Worm (Caenorhabditis elegans): ENCODE data around the gene tyra-2.

The tyra-2 gene

DNA sequence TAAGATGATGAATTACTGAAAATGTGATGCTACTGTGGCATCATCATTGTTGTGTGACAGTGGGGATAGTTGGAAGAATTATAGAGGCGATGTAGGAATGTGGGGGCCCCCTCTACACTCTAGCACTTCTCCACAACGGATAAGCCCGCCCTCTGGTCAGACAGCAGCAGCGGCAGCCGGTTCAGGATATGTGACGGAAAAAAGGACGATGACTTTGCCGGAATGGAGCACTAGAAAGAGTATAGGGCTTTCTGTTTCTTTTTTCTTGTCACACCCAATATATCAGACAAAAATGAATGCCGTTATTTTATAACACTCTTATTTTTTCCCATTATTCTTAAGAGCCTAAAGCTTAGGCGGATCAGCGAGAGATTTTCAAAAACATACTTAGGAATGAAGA, at the start of gene tyra-2:
tyra-2 (minus strand) TSS at position 101 of the 400 bp plus-strand sequence.
- no peak for TF ChIP-seq unc-62 (GFP tag; optimal IDR thresholded peaks at IDR 0.05)

DNA sequence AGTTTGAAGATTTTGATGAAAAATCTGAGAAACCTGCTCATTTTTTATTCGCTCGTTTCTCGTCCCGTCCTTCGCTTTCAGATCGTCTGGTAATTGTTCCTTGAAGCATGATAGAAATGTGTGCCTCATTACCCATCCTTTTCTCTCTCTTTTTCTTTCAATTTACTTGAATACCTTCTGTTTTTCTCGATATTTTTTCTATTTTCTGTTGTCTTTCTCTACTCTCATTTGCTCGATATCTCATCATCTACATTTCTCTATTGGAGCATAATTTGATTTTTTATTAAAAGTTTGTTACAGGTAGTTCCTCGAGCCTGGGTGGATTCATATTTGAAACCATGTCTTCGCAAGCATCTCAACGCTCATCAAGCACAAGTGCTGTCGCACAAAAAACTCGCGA, 44.9 kb upstream of the tyra-2 start, which contains the start of gene ubc-17:
ubc-17 (plus strand) TSS at position 301 of the 400 bp plus-strand sequence.
- TF ChIP-seq unc-62 (GFP tag; optimal IDR thresholded peaks at IDR 0.05) = no peak

DNA sequence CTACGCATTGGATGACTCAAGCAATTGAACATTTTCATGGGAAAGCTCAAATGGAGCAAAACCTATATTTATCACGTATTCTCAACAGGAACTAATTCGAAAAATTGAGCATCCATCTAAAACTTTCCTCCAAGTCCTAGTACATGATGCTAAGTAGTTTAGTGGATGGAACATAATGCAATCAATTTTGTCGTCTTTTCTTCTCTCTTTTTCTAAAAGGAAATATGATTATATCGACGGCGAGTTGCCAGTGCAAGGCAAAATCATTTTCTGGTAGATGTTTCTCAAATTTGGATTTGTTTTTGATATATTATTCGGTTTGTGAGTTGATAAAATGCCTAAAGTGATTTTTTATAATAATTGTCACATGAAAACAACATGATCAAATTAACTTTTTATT, 35.4 kb upstream of the tyra-2 start:
- no peak for TF ChIP-seq unc-62 (GFP tag; optimal IDR thresholded peaks at IDR 0.05)

DNA sequence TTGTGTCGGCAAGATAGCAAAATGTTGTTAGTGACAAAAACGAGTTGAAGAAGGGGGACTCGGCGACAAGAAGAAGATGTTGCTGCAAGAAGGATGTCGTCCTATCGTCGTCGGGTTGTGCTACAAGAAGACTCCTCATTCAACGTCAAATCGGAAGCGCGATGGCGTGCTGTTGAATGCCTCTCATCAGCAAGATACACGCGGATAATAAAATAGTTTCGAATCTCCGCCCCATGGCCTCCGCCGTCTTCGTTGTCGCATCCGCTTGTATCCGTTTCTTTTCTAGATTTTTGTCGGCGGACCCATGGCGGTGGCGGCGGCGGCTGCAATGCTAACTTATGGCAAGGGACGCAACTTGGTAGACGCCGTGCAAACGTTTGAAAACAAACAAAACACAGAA, 32.6 kb upstream of the tyra-2 start:
- TF ChIP-seq unc-62 (GFP tag; optimal IDR thresholded peaks at IDR 0.05) = no peak

- no peak for TF ChIP-seq unc-62 (GFP tag; optimal IDR thresholded peaks at IDR 0.05)
Measured at ce11 chrX:7035937-7036336, 30.6 kb upstream of the tyra-2 start, which contains the start of gene cest-19. cest-19 (minus strand) TSS chrX:7036037.

DNA sequence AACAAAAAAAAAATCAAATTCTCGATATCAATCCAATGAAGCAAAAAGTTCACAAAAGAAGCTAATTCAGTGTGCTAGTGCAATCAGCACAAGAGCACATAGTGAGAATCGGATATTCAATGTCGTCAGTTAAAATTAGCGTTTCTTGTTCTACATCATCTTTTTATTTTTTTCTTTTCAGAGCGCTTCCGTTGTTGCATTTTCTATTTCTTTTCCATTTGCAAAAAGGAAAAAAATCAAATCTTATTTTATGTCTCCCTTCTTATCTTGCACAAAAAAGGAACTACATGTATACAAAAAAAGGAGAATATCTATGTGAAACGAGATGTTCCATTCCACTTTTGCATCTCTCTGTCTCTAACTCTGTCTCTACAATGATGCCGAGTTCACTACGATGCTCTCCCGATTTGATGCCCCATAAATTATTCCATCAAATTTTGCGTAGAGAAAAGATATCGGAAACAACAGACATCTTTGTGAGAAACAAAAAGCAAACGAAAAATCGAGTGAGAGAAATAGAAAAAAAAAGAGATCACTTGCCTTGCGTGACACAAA, 28.4 kb upstream of the tyra-2 start:
- no peak for TF ChIP-seq unc-62 (GFP tag; optimal IDR thresholded peaks at IDR 0.05)

- no peak for TF ChIP-seq unc-62 (GFP tag; optimal IDR thresholded peaks at IDR 0.05)
Measured at ce11 chrX:7028836-7029235, 23.5 kb upstream of the tyra-2 start, which contains the start of gene flp-26. flp-26 (plus strand) TSS chrX:7029136.

ce11 chrX:7019733-7020132, 14.4 kb upstream of the tyra-2 start, which contains the start of gene cah-5:
cah-5 (plus strand) TSS chrX:7020033.
- no peak for TF ChIP-seq unc-62 (GFP tag; optimal IDR thresholded peaks at IDR 0.05)

DNA sequence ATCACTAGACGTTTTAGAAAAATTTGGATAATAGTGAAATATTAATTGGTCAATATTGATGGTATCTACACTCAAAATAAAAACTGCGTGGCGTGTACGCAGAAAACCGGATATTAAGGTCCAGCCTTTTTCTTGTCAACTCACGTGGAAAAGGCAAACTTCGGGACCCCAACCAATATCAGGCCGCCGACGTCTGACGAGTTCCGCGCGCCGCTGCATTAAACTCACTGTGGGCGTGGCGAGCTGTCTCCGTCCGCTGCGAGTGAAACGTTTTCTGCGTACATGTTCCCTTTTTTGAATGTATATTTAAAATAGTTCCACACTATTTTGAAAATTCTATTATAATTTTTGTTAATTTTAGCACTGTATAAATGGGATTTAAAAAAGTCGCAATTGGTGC, 544 bp upstream of the tyra-2 start:
- TF ChIP-seq unc-62 (GFP tag; optimal IDR thresholded peaks at IDR 0.05) = no peak

- no peak for TF ChIP-seq unc-62 (GFP tag; optimal IDR thresholded peaks at IDR 0.05)
Measured at ce11 chrX:7001933-7002332, 3.4 kb downstream of the tyra-2 start.

DNA sequence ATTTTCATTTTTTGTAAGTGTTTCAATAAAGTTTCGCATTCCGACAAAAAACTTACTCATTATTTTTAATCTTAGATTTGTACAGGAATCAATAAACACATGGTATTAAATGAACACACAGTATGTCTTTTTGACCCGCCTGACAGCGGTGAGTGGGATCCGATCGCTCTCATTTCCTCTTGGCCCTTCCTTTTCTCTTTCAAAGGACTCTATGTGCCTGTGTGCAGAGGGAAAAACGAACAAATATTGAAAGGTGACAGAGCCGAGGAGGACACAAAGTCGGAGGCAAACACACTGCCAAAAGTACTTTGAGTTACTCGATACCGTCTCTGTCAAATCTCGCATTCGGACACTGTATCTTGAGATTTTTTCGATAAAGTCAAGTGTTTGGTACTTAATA, 8.9 kb downstream of the tyra-2 start, which contains the start of the genes F01E11.20 and tsp-16:
F01E11.20 (minus strand) TSS at position 101 of the 400 bp plus-strand sequence.
tsp-16 (minus strand) TSS at position 173 of the 400 bp plus-strand sequence.
- no peak for TF ChIP-seq unc-62 (GFP tag; optimal IDR thresholded peaks at IDR 0.05)

DNA sequence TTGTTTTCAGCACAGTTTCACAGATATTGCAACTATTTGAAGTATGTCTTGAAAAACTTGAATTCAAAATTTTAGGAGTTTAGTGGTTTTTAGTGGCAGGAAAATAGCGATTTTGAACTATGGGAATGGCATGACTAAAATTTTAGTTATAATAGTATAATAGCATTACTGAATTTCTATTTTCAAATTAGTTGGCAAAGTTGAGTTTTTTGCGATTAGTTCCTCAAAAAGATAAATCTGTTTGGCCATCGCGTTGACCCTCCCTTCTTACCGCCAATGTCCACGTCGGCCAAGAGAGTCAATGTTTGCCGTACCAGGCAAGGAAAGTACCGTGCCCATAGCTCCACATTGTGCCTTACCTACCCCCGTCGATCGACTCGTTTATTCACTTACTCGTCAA, 13.9 kb downstream of the tyra-2 start, which contains the start of gene ugt-57:
ugt-57 (plus strand) TSS at position 301 of the 400 bp plus-strand sequence.
- TF ChIP-seq unc-62 (GFP tag; optimal IDR thresholded peaks at IDR 0.05) = no peak

ce11 chrX:6989342-6989741, 16.0 kb downstream of the tyra-2 start, which contains the start of gene F01E11.18:
F01E11.18 (plus strand) TSS chrX:6989642.
- no peak for TF ChIP-seq unc-62 (GFP tag; optimal IDR thresholded peaks at IDR 0.05)

DNA sequence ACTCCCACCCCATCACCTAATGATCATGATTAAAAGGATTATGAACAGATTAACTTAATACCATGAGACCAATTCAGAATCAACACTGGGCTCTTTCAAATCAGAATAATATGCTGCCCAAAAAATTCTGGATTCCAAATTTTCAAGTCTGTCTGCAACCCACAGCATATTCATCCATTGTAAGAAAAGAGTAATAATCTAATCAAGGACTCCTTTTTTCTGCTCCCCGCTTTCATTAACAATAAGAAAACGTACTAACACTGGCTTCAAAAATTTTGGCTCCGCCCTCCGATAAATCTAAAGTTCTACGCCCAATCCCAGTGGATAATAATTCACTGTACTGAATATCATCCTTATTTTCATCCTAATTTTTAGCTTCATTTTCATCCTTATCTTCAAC, 17.2 kb downstream of the tyra-2 start:
- TF ChIP-seq unc-62 (GFP tag; optimal IDR thresholded peaks at IDR 0.05) = no peak

DNA sequence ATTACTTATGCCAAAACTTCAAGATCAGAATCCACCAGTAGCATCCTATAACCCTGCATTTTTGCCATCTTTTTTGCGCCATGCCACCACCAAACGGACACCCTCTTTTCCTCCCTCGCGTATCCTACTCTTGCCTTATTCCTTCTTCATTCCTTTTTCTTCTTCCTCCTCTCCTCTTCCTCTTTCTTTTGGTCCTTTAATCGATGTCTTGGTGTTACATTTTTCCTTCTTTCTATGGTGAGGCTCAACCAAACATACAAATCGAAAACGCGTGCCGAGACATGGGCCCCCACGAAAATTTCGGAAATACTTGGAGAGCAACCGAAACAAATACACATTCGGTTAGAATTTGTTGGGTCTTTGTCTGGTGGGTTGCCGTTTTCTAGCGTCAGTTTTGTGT, 34.1 kb downstream of the tyra-2 start:
- TF ChIP-seq unc-62 (GFP tag; optimal IDR thresholded peaks at IDR 0.05) = no peak

DNA sequence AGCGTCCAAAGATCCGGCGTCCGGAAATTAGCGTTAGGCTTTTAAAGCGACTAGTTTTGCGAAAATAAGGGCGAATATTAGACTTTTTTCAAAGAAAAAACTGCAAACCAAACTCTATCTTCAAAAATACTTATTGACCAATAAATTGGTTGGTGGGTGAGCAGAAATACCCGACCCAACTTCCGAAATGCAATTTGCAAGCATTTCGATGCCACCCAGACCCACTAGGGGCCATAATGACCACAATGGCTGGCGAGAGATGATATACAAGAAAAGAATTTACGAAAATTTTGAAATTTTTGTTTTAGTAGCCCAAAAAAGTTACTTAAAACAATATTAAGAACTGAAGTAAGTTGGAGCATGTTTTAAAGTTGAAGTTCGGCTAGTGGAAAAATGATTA, 35.2 kb downstream of the tyra-2 start:
- TF ChIP-seq unc-62 (GFP tag; optimal IDR thresholded peaks at IDR 0.05) = no peak

DNA sequence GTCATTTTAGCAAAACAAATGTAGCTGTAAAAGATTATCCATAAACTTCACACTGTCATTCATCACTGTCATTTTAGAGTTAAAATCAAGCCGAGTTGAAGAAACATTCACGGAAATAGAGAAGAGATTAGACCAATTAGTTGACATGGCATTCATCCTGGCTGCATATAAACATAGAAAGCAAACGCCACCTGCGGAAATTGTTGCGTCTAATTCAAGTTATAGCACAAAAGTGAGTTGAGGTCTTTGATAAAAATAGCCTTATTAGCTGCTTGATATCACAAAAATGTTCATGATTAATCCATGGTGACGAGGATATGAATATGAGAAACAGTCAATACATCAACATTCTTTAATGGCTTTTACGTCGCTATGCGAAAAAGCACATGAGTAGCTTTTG, 36.8 kb downstream of the tyra-2 start:
- TF ChIP-seq unc-62 (GFP tag; optimal IDR thresholded peaks at IDR 0.05) = no peak

DNA sequence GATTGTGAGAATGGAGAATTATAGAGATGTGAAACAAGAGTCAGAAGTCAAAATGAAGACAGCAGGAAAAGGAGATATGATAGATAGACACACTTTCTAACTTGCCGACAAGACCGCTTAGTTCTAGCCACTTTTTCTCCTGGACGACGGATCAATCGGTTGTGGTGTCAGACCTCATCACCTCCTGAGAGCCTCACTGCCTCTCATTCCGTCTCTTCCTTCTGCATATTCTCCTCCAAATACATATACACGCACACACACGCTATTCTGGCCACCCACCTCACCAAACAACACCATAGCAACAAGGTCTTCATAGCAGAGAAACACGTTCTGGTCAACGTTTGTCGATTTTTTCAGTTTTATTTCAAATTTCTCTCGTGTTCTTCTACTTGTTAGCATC, 38.3 kb downstream of the tyra-2 start, which contains the start of gene F01E11.3:
F01E11.3 (plus strand) TSS at position 301 of the 400 bp plus-strand sequence.
- TF ChIP-seq unc-62 (GFP tag; optimal IDR thresholded peaks at IDR 0.05) = no peak
